Worm (Caenorhabditis elegans) whole organism, L4 larva: ENCODE results near the gene glr-6.

Experiments
- duxl-1 ChIP-seq: sonication (generic microtip); optimal IDR thresholded peaks from 2 replicates; lab custom pipeline; 2016; ENCODE audit warnings: mild to moderate bottlenecking, missing genetic modification characterization, moderate library complexity, missing compliant biosample characterization; ENCODE audit not compliant: poor library complexity
- fkh-10 ChIP-seq: fragments of 150-350 bp; optimal IDR thresholded peaks from 2 replicates; lab custom pipeline; 2014; ENCODE audit warnings: missing biosample characterization, missing genetic modification reagents, missing genetic modification characterization

DNA sequence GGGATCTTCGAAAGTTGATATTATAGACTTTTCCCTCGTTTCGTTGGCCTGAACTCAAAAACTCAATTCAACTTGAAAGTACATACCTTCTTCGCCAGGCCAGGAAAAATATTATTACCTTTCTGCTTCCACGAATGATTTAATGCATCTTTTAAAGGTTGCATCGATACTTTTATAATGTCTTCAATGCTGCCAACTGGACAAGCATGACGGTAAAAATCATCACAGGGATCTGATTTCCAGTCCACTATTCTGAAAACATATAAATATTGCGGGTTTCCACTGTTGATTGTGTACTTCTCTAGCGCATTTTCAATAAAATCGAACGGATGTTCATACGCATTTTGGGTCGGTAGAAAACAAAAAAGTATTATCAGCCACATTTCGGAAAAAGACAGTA is 22.5 kb upstream of the glr-6 start, which contains the start of gene nep-4:
- no peak for TF ChIP-seq duxl-1 (tag; lab: Kevin White, UChicago)
- TF ChIP-seq fkh-10 (GFP tag; lab: Kevin White, UChicago), result no peak
